Worm (Caenorhabditis elegans) whole organism, mixed stage, embryonic: ENCODE data around the gene str-97.

ENCODE experiments used
- ceh-39 ChIP-seq: fragments of 150-350 bp; optimal IDR thresholded peaks from 2 replicates; lab custom pipeline; 2014; ENCODE audit warnings: missing biosample characterization, missing genetic modification characterization
- cnd-1 ChIP-seq: fragments of 200-800 bp; sonication (Bioruptor generic); optimal IDR thresholded peaks from 2 replicates; lab custom pipeline; 2018; ENCODE audit warnings: mild to moderate bottlenecking, missing genetic modification characterization, missing compliant biosample characterization
- elt-3 ChIP-seq: fragments of 150-350 bp; optimal IDR thresholded peaks from 2 replicates; lab custom pipeline; 2014; ENCODE audit warnings: missing biosample characterization, missing genetic modification characterization
- lsy-2 ChIP-seq: fragments of 150-350 bp; optimal IDR thresholded peaks from 2 replicates; lab custom pipeline; 2014; ENCODE audit warnings: missing biosample characterization, missing genetic modification characterization
- nhr-237 ChIP-seq: fragments of 150-350 bp; optimal IDR thresholded peaks from 2 replicates; lab custom pipeline; 2014; ENCODE audit warnings: missing biosample characterization, missing genetic modification characterization
- pha-4 ChIP-seq: fragments of 150-350 bp; optimal IDR thresholded peaks from 2 replicates; lab custom pipeline; 2018; ENCODE audit warnings: missing biosample characterization, missing genetic modification reagents, missing genetic modification characterization
- unc-39 ChIP-seq: fragments of 150-350 bp; optimal IDR thresholded peaks from 2 replicates; lab custom pipeline; 2014; ENCODE audit warnings: missing biosample characterization, missing genetic modification characterization
- unc-62 ChIP-seq: fragments of 150-350 bp; optimal IDR thresholded peaks from 2 replicates; lab custom pipeline; 2014; ENCODE audit warnings: missing biosample characterization, missing genetic modification reagents, missing genetic modification characterization
- zip-8 ChIP-seq: fragments of 150-350 bp; optimal IDR thresholded peaks from 2 replicates; lab custom pipeline; 2014; ENCODE audit warnings: missing biosample characterization, missing genetic modification characterization

ce11 chrV:16174109-16174508 lies 19.1 kb upstream of the str-97 start:
- TF ChIP-seq ceh-39 (tag; lab: Kevin White, UChicago) (no peak), elt-3 (no peak), zip-8 (tag; lab: Kevin White, UChicago) (no peak), cnd-1 (tag; lab: Kevin White, UChicago) (no peak), lsy-2 (tag; lab: Kevin White, UChicago) (no peak), unc-39 (tag; lab: Kevin White, UChicago) (no peak), unc-62 (GFP tag; lab: Kevin White, UChicago) (no peak), pha-4 (no peak), nhr-237 (no peak)
